Worm (Caenorhabditis elegans): ENCODE results near the gene C02B8.7.

DNA sequence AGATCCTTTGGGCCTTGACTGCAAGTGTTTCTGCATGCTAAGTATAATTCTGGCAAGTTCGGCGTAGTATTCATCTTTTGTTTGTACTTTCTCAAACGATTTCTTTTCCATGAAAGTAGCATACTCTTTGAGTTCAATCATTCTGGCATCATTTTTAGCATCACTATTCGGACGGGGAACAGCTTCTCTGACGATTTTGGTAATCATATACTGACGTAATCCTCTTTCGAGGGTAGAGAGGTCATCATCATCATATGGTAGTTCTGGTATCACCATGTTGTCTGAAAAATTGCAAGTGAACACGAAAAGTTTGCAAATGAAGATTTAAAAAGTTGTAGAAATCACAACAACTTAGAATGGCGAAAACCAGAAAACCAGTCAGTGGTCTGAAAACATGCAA, 25.1 kb upstream of the C02B8.7 start, which contains the start of gene F22F1.3:
- TF ChIP-seq ama-1 (optimal IDR thresholded peaks at IDR 0.05) = no peak
- no peak for TF ChIP-seq F13C5.2 (tag; optimal IDR thresholded peaks at IDR 0.05)
- no peak for TF ChIP-seq B0310.2 (tag; optimal IDR thresholded peaks at IDR 0.05)
- no peak for TF ChIP-seq tra-4 (tag; optimal IDR thresholded peaks at IDR 0.05)
- TF ChIP-seq hmbx-1 (tag; optimal IDR thresholded peaks at IDR 0.05) = no peak
- TF ChIP-seq hnd-1 (tag; optimal IDR thresholded peaks at IDR 0.05) = no peak
- no peak for TF ChIP-seq flt-1 (GFP tag; IDR thresholded peaks at IDR 0.05)
- no peak for TF ChIP-seq ceh-13 (GFP tag; optimal IDR thresholded peaks at IDR 0.05)
- TF ChIP-seq tbx-37 (GFP tag; conservative IDR thresholded peaks at IDR 0.05) = no peak
- TF ChIP-seq sea-1 (GFP tag; conservative IDR thresholded peaks at IDR 0.05) = no peak
- no peak for TF ChIP-seq ets-7 (tag; optimal IDR thresholded peaks at IDR 0.05)
- TF ChIP-seq ceh-36 (tag; optimal IDR thresholded peaks at IDR 0.05) = no peak
- TF ChIP-seq scrt-1 (GFP tag; IDR thresholded peaks at IDR 0.05) = no peak

Data from whole organism, early embryonic.